Fruit fly (Drosophila melanogaster): ENCODE results near the gene tgo.
A peak's percentile ranks its signal among the peaks of the same experiment; 100 is the strongest.

Gene tgo

DNA sequence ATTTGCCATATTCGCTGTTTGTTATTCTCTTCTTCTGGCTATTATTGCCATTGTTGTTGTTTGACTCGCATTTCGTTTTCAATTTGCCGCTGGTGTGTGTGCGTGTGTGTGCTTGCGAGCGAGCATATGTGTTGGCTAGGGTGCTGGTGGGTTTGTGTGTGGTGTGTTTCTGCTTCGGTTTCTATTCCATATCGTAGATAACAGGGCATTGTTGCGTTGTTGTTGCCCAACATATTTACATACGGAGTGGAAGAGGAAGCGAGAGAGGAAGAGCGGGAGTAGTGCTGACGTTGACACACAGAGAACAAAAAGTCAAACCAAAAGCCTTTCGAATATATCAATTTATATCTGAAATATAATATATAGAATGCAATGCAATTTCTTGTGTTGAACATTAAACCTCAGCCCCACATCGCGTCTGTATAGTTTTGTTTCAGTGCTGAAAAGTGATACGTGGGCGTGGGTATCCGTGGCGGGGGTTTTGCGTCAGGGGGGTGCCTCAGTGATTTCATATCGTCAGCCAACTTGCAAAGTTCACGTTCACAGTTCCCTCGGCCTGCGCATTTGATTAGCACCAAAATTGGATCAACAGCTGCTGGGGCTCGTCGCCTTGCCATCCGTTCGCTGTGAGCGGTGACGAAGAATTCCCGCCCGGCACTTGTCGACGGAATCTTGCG lies 34.8 kb upstream of the tgo start (continued):
- peak; percentile 70 for TF ChIP-seq Fer1 (GFP tag; optimal IDR thresholded peaks at IDR 0.05)
- peak; percentile 81 for TF ChIP-seq Ets65A (GFP tag)
- TF ChIP-seq CG4404 (GFP tag; IDR thresholded peaks at IDR 0.05) = no peak
- TF ChIP-seq croc (GFP tag; conservative IDR thresholded peaks at IDR 0.05) = peak; percentile 33; the same call in 2 of the 3 replicates
- TF ChIP-seq CG18262 (tag; optimal IDR thresholded peaks at IDR 0.05) = peak; percentile 51
- TF ChIP-seq wek (GFP tag; optimal IDR thresholded peaks at IDR 0.05) = peak; percentile 49
- TF ChIP-seq tin (GFP tag; optimal IDR thresholded peaks at IDR 0.05) = peak; percentile 22
- TF ChIP-seq CG6813 (GFP tag; optimal IDR thresholded peaks at IDR 0.05) = peak; percentile 70
- peak in 1 of 2 experiments; percentile 77 for TF ChIP-seq Pdp1 (GFP tag; optimal IDR thresholded peaks at IDR 0.05)
- TF ChIP-seq CHES-1-like (GFP tag; optimal IDR thresholded peaks at IDR 0.05) = no peak
- no peak for TF ChIP-seq eyg (GFP tag; optimal IDR thresholded peaks at IDR 0.05)
- TF ChIP-seq YL-1 (GFP tag; optimal IDR thresholded peaks at IDR 0.05) = no peak
- TF ChIP-seq CG15601 (tag; optimal IDR thresholded peaks at IDR 0.05) = peak; percentile 46
- TF ChIP-seq grau (tag; optimal IDR thresholded peaks at IDR 0.05) = peak; percentile 59
- peak; percentile 59 for TF ChIP-seq mirr (GFP tag; optimal IDR thresholded peaks at IDR 0.05)
- no peak for TF ChIP-seq CG14860 (GFP tag; IDR thresholded peaks at IDR 0.05; ENCODE audit: partially characterized antibody)
- no peak for TF ChIP-seq CG3726 (GFP tag; IDR thresholded peaks at IDR 0.05)
- TF ChIP-seq CG16779 (GFP tag; IDR thresholded peaks at IDR 0.05) = no peak
- TF ChIP-seq Neu2 (GFP tag; optimal IDR thresholded peaks at IDR 0.05; ENCODE audit: borderline replicate concordance) = no peak
- TF ChIP-seq ewg (GFP tag; optimal IDR thresholded peaks at IDR 0.05) = peak; percentile 36
- TF ChIP-seq Hr51 (GFP tag; optimal IDR thresholded peaks at IDR 0.05) = peak; percentile 31 to 69
- peak; percentile 78 for TF ChIP-seq CG11504 (tag; optimal IDR thresholded peaks at IDR 0.05)
- peak; percentile 41 for TF ChIP-seq CG10267 (tag; optimal IDR thresholded peaks at IDR 0.05)
- no peak for TF ChIP-seq CG11560 (tag; IDR thresholded peaks at IDR 0.05)
- TF ChIP-seq Taf1 (GFP tag; IDR thresholded peaks at IDR 0.05) = no peak
- peak; percentile 49; the same call in 1 of the 3 replicates for TF ChIP-seq CG7357 (GFP tag; IDR thresholded peaks at IDR 0.05)
- peak; percentile 81 for TF ChIP-seq gem (tag; optimal IDR thresholded peaks at IDR 0.05)
- peak; percentile 44 for TF ChIP-seq salm (tag; optimal IDR thresholded peaks at IDR 0.05)
- no peak for TF ChIP-seq wor (GFP tag; IDR thresholded peaks at IDR 0.05)
- peak; percentile 18 for TF ChIP-seq CG12299 (tag; optimal IDR thresholded peaks at IDR 0.05)
- TF ChIP-seq CG5245 (GFP tag; optimal IDR thresholded peaks at IDR 0.05) = peak; percentile 43
- TF ChIP-seq tll (GFP tag; optimal IDR thresholded peaks at IDR 0.05) = peak in 1 of 2 experiments; percentile 51
- TF ChIP-seq CG9437 (GFP tag; optimal IDR thresholded peaks at IDR 0.05) = no peak
- TF ChIP-seq CG8388 (GFP tag; optimal IDR thresholded peaks at IDR 0.05) = peak; percentile 53
- TF ChIP-seq ro (GFP tag; IDR thresholded peaks at IDR 0.05) = no peak
- peak; percentile 72 for TF ChIP-seq Dek (tag; optimal IDR thresholded peaks at IDR 0.05)
- peak; percentile 25 for TF ChIP-seq CG10654 (GFP tag; optimal IDR thresholded peaks at IDR 0.05)
- peak; percentile 51 for TF ChIP-seq cato (GFP tag; optimal IDR thresholded peaks at IDR 0.05; ENCODE audit: borderline replicate concordance)
- peak in 1 of 2 experiments; percentile 42 for TF ChIP-seq crp (GFP tag; optimal IDR thresholded peaks at IDR 0.05)
- TF ChIP-seq CG6272 (GFP tag; IDR thresholded peaks at IDR 0.05) = peak; percentile 80
- peak; percentile 61 for TF ChIP-seq ind (GFP tag; optimal IDR thresholded peaks at IDR 0.05)
- peak; percentile 71 for TF ChIP-seq CG7556 (GFP tag; optimal IDR thresholded peaks at IDR 0.05)
- peak; percentile 31 for TF ChIP-seq Fer2 (tag; optimal IDR thresholded peaks at IDR 0.05)
- TF ChIP-seq exex (tag; optimal IDR thresholded peaks at IDR 0.05) = peak; percentile 12
- peak; percentile 34 for TF ChIP-seq nmo (GFP tag; optimal IDR thresholded peaks at IDR 0.05)
- peak; percentile 54 for TF ChIP-seq Hsf (GFP tag; optimal IDR thresholded peaks at IDR 0.05)
- peak; percentile 73 for TF ChIP-seq dmrt99B (tag; optimal IDR thresholded peaks at IDR 0.05)
- TF ChIP-seq Asciz (GFP tag; optimal IDR thresholded peaks at IDR 0.05) = peak; percentile 63

All from whole organism, embryonic.